Worm (Caenorhabditis elegans): ENCODE measurements around the gene K03H6.4.

- TF ChIP-seq ama-1 (optimal IDR thresholded peaks at IDR 0.05) (no peak), flt-1 (GFP tag; IDR thresholded peaks at IDR 0.05) (no peak), F13C5.2 (tag; optimal IDR thresholded peaks at IDR 0.05) (no peak), ceh-13 (GFP tag; optimal IDR thresholded peaks at IDR 0.05) (no peak), hnd-1 (tag; optimal IDR thresholded peaks at IDR 0.05) (no peak), tbx-37 (GFP tag; conservative IDR thresholded peaks at IDR 0.05) (no peak), ceh-36 (tag; optimal IDR thresholded peaks at IDR 0.05) (no peak), tbx-11 (GFP tag; IDR thresholded peaks at IDR 0.05) (no peak), hmg-4 (GFP tag; optimal IDR thresholded peaks at IDR 0.05) (no peak), scrt-1 (GFP tag; IDR thresholded peaks at IDR 0.05) (no peak), aly-1 (tag; optimal IDR thresholded peaks at IDR 0.05) (no peak), sea-1 (GFP tag; conservative IDR thresholded peaks at IDR 0.05) (no peak), hmbx-1 (tag; optimal IDR thresholded peaks at IDR 0.05) (no peak), B0310.2 (tag; optimal IDR thresholded peaks at IDR 0.05) (no peak)
These were observed 49.0 kb downstream of the K03H6.4 start for ce11 chrIV:1472145-1472544.
